Fruit fly (Drosophila melanogaster) whole organism, embryonic: ENCODE data around the gene moody.

Experiments
- CG1024 ChIP-seq: fragments of 200-800 bp; sonication (Bioruptor generic); IDR thresholded peaks from 2 replicates; pipeline ENCODE4 v1.3.6; 2022; ENCODE audit warnings: missing biosample characterization, missing genetic modification characterization
- CG10366 ChIP-seq: fragments of 200-800 bp; sonication (Bioruptor generic); IDR thresholded peaks from 2 replicates; pipeline ENCODE4 v1.3.6; 2022; ENCODE audit warnings: missing biosample characterization, missing genetic modification characterization
- CG12104 ChIP-seq: fragments of 200-800 bp; sonication (Bioruptor generic); optimal IDR thresholded peaks from 3 replicates; lab custom pipeline; 2016; ENCODE audit warnings: missing biosample characterization, missing genetic modification characterization
- CG17802 ChIP-seq: fragments of 200-800 bp; sonication (Bioruptor generic); optimal IDR thresholded peaks from 2 replicates; lab custom pipeline; 2018; ENCODE audit warnings: missing biosample characterization, mild to moderate bottlenecking, missing genetic modification characterization, moderate library complexity
- CG17829 ChIP-seq: fragments of 200-800 bp; optimal IDR thresholded peaks from 2 replicates; lab custom pipeline; 2019; ENCODE audit warnings: missing biosample characterization, mild to moderate bottlenecking, missing genetic modification characterization, moderate library complexity
- CG3065 ChIP-seq: fragments of 200-800 bp; sonication (Bioruptor generic); optimal IDR thresholded peaks from 2 replicates; lab custom pipeline; 2016; ENCODE audit warnings: missing biosample characterization, missing genetic modification characterization
- CG33557 ChIP-seq: fragments of 200-800 bp; sonication (Bioruptor generic); optimal IDR thresholded peaks from 2 replicates; lab custom pipeline; 2019; ENCODE audit warnings: missing biosample characterization, mild to moderate bottlenecking, missing genetic modification characterization, moderate library complexity
- CG4328 ChIP-seq: fragments of 200-800 bp; sonication (Bioruptor generic); optimal IDR thresholded peaks from 3 replicates; lab custom pipeline; 2017; ENCODE audit warnings: missing biosample characterization, missing genetic modification reagents, missing genetic modification characterization
- CG4854 ChIP-seq: fragments of 200-800 bp; sonication (Bioruptor generic); optimal IDR thresholded peaks from 2 replicates; lab custom pipeline; 2016; ENCODE audit warnings: missing biosample characterization, missing genetic modification characterization, inconsistent platforms
- CG5180 ChIP-seq: fragments of 200-800 bp; sonication (Bioruptor generic); optimal IDR thresholded peaks from 3 replicates; lab custom pipeline; 2017; ENCODE audit warnings: missing biosample characterization, missing genetic modification characterization, mild to moderate bottlenecking, moderate library complexity, missing genetic modification reagents
- CG6254 ChIP-seq: fragments of 200-800 bp; sonication (Bioruptor generic); optimal IDR thresholded peaks from 3 replicates; lab custom pipeline; 2017; ENCODE audit warnings: mild to moderate bottlenecking, missing biosample characterization, missing genetic modification reagents, missing genetic modification characterization
- CG6854 ChIP-seq: fragments of 200-800 bp; sonication (Bioruptor generic); optimal IDR thresholded peaks from 3 replicates; lab custom pipeline; 2017; ENCODE audit warnings: missing biosample characterization, mild to moderate bottlenecking, missing genetic modification characterization
- CG7357 ChIP-seq: fragments of 200-800 bp; sonication (Bioruptor generic); IDR thresholded peaks from 3 replicates; pipeline ENCODE4 v1.3.6; 2022; ENCODE audit warnings: missing biosample characterization, missing genetic modification characterization
- CG7786 ChIP-seq: fragments of 200-800 bp; sonication (Bioruptor generic); optimal IDR thresholded peaks from 2 replicates; lab custom pipeline; 2016; ENCODE audit warnings: missing biosample characterization, missing genetic modification characterization
- CG7963 ChIP-seq: fragments of 200-800 bp; sonication (Bioruptor generic); IDR thresholded peaks from 3 replicates; pipeline ENCODE4 v1.3.6; 2022; ENCODE audit warnings: missing biosample characterization, missing genetic modification characterization; ENCODE audit not compliant: partially characterized antibody
- CG8359 ChIP-seq: fragments of 200-800 bp; sonication (Bioruptor generic); optimal IDR thresholded peaks from 2 replicates; lab custom pipeline; 2017; ENCODE audit warnings: missing biosample characterization, mild to moderate bottlenecking, missing genetic modification characterization, borderline replicate concordance
- Camta ChIP-seq: fragments of 200-800 bp; sonication (Bioruptor generic); optimal IDR thresholded peaks from 2 replicates; lab custom pipeline; 2016; ENCODE audit warnings: missing biosample characterization, missing genetic modification characterization
- D ChIP-seq, 2 experiments: fragments of 200-800 bp in 1 of 2; fragments of >200 bp in 1 of 2; sonication (Bioruptor generic) in 1 of 2; optimal IDR thresholded peaks; 2 replicates in 1 of 2; 3 replicates in 1 of 2; lab custom pipeline; 2017; ENCODE audit warnings: mild to moderate bottlenecking in 1 of 2, missing biosample characterization in 1 of 2, missing genetic modification characterization in 1 of 2, missing genetic modification reagents in 1 of 2
- E2f2 ChIP-seq: fragments of 200-800 bp; sonication (Bioruptor generic); IDR thresholded peaks from 2 replicates; pipeline ENCODE4 v1.3.6; 2022; ENCODE audit warnings: missing biosample characterization, missing genetic modification characterization
- Ets65A ChIP-seq: fragments of 200-800 bp; sonication (Bioruptor generic); peaks from one replicate; lab custom pipeline; 2016; ENCODE audit warnings: missing biosample characterization, missing genetic modification characterization
- Fer3 ChIP-seq: fragments of 200-800 bp; sonication (Bioruptor generic); optimal IDR thresholded peaks from 2 replicates; lab custom pipeline; 2018; ENCODE audit warnings: missing biosample characterization, mild to moderate bottlenecking, missing genetic modification characterization, moderate library complexity
- HmgD ChIP-seq: fragments of 200-800 bp; sonication (Bioruptor generic); optimal IDR thresholded peaks from 3 replicates; lab custom pipeline; 2016; ENCODE audit warnings: missing biosample characterization, missing genetic modification characterization
- HmgZ ChIP-seq: fragments of 200-800 bp; sonication (Bioruptor generic); optimal IDR thresholded peaks from 2 replicates; lab custom pipeline; 2018; ENCODE audit warnings: missing biosample characterization, mild to moderate bottlenecking, missing genetic modification characterization
- Hmx ChIP-seq: fragments of 200-800 bp; sonication (Bioruptor generic); optimal IDR thresholded peaks from 2 replicates; lab custom pipeline; 2016; ENCODE audit warnings: missing biosample characterization, missing genetic modification characterization
- Jarid2 ChIP-seq: fragments of 200-800 bp; sonication (Bioruptor generic); optimal IDR thresholded peaks from 3 replicates; lab custom pipeline; 2017; ENCODE audit warnings: mild to moderate bottlenecking, missing biosample characterization, missing genetic modification reagents, missing genetic modification characterization
- MBD-R2 ChIP-seq: fragments of 200-800 bp; sonication (Bioruptor generic); IDR thresholded peaks from 2 replicates; pipeline ENCODE4 v1.3.6; 2022; ENCODE audit warnings: missing biosample characterization, missing genetic modification characterization
- Med ChIP-seq: fragments of 200-800 bp; sonication (Bioruptor generic); peaks from one replicate; lab custom pipeline; 2016; ENCODE audit warnings: missing biosample characterization, missing genetic modification characterization, mild to moderate bottlenecking, inconsistent platforms, moderate library complexity
- Myb ChIP-seq: fragments of 200-800 bp; sonication (Bioruptor generic); optimal IDR thresholded peaks from 2 replicates; lab custom pipeline; 2016; ENCODE audit warnings: missing biosample characterization, missing genetic modification characterization
- Sox100B ChIP-seq: fragments of 200-800 bp; sonication (Bioruptor generic); optimal IDR thresholded peaks from 3 replicates; lab custom pipeline; 2018; ENCODE audit warnings: missing biosample characterization, mild to moderate bottlenecking, missing genetic modification characterization
- ab ChIP-seq: fragments of 200-800 bp; sonication (Bioruptor generic); optimal IDR thresholded peaks from 2 replicates; lab custom pipeline; 2016; ENCODE audit warnings: missing biosample characterization, missing genetic modification characterization
- ac ChIP-seq: fragments of 200-800 bp; sonication (Bioruptor generic); optimal IDR thresholded peaks from 3 replicates; lab custom pipeline; 2017; ENCODE audit warnings: missing biosample characterization, mild to moderate bottlenecking, missing genetic modification characterization
- cg ChIP-seq: fragments of 200-800 bp; sonication (Bioruptor generic); optimal IDR thresholded peaks from 3 replicates; lab custom pipeline; 2019; ENCODE audit warnings: missing biosample characterization, mild to moderate bottlenecking, missing genetic modification characterization, moderate library complexity
- chinmo ChIP-seq: fragments of 200-800 bp; sonication (Bioruptor generic); IDR thresholded peaks from 4 replicates; pipeline ENCODE4 v1.3.6; 2022; ENCODE audit warnings: missing biosample characterization, missing genetic modification characterization; ENCODE audit not compliant: partially characterized antibody
- crc ChIP-seq: fragments of 200-800 bp; sonication (Bioruptor generic); optimal IDR thresholded peaks from 2 replicates; lab custom pipeline; 2016; ENCODE audit warnings: missing biosample characterization, missing genetic modification characterization
- disco-r ChIP-seq: fragments of 200-800 bp; sonication (Bioruptor generic); optimal IDR thresholded peaks from 2 replicates; lab custom pipeline; 2016; ENCODE audit warnings: missing biosample characterization, missing genetic modification characterization
- eve ChIP-seq, 2 experiments: fragments of >200 bp; optimal IDR thresholded peaks; 2 replicates each; lab custom pipeline; 2017; ENCODE audit warnings: missing biosample characterization in 2 of 2, missing genetic modification characterization in 2 of 2
- fu2 ChIP-seq: fragments of 200-800 bp; sonication (Bioruptor generic); optimal IDR thresholded peaks from 2 replicates; lab custom pipeline; 2016; ENCODE audit warnings: missing biosample characterization, missing genetic modification characterization
- gfzf ChIP-seq: fragments of 200-800 bp; sonication (Bioruptor generic); optimal IDR thresholded peaks from 2 replicates; lab custom pipeline; 2016; ENCODE audit warnings: missing biosample characterization, mild to moderate bottlenecking, missing genetic modification characterization, moderate library complexity
- ham ChIP-seq: fragments of 200-800 bp; sonication (Bioruptor generic); IDR thresholded peaks from 2 replicates; pipeline ENCODE4 v1.3.6; 2022; ENCODE audit warnings: missing biosample characterization, missing genetic modification characterization
- hbn ChIP-seq: fragments of 200-800 bp; sonication (Bioruptor generic); IDR thresholded peaks from 2 replicates; pipeline ENCODE4 v1.3.6; 2022; ENCODE audit warnings: missing biosample characterization, missing genetic modification characterization; ENCODE audit not compliant: partially characterized antibody
- hkb ChIP-seq, 2 experiments: fragments of 200-800 bp in 1 of 2; fragments of >200 bp in 1 of 2; sonication (Bioruptor generic) in 1 of 2; IDR thresholded peaks in 1 of 2; optimal IDR thresholded peaks in 1 of 2; 2 replicates each; pipeline versions ENCODE4 v1.3.6 to Lab custom; 2017 to 2022; ENCODE audit warnings: missing biosample characterization in 1 of 2, missing genetic modification characterization in 1 of 2
- inv ChIP-seq: fragments of 200-800 bp; sonication (Bioruptor generic); IDR thresholded peaks from 2 replicates; pipeline ENCODE4 v1.3.6; 2022; ENCODE audit warnings: missing biosample characterization, missing genetic modification characterization; ENCODE audit not compliant: partially characterized antibody
- jigr1 ChIP-seq: fragments of 200-800 bp; sonication (Bioruptor generic); IDR thresholded peaks from 3 replicates; pipeline ENCODE4 v1.3.6; 2022; ENCODE audit warnings: missing biosample characterization, missing genetic modification characterization
- klu ChIP-seq: fragments of 200-800 bp; sonication (Bioruptor generic); IDR thresholded peaks from 2 replicates; pipeline ENCODE4 v1.3.6; 2022; ENCODE audit warnings: missing biosample characterization, missing genetic modification characterization
- lbe ChIP-seq: fragments of 200-800 bp; sonication (Bioruptor generic); optimal IDR thresholded peaks from 2 replicates; lab custom pipeline; 2016; ENCODE audit warnings: missing biosample characterization, mild to moderate bottlenecking, missing genetic modification characterization
- psq ChIP-seq: fragments of 200-800 bp; sonication (Bioruptor generic); optimal IDR thresholded peaks from 2 replicates; lab custom pipeline; 2017; ENCODE audit warnings: missing biosample characterization, missing genetic modification characterization
- sens-2 ChIP-seq: fragments of 200-800 bp; sonication (Bioruptor generic); IDR thresholded peaks from 2 replicates; pipeline ENCODE4 v1.3.6; 2022; ENCODE audit warnings: missing biosample characterization, missing genetic modification characterization
- tin ChIP-seq: fragments of 200-800 bp; sonication (Bioruptor generic); optimal IDR thresholded peaks from 3 replicates; lab custom pipeline; 2016; ENCODE audit warnings: missing biosample characterization, missing genetic modification characterization
- tup ChIP-seq: fragments of 200-800 bp; sonication (Bioruptor generic); optimal IDR thresholded peaks from 2 replicates; lab custom pipeline; 2016; ENCODE audit warnings: missing biosample characterization, mild to moderate bottlenecking, missing genetic modification characterization, moderate library complexity

The moody gene

dm6 chrX:2094072-2094761 is 44.3 kb upstream of the moody start, which contains the start of gene csw (continued):
- peak; percentile 80 for TF ChIP-seq HmgZ
- TF ChIP-seq cg = peak; percentile 99
- no peak for TF ChIP-seq ab
- TF ChIP-seq gfzf (GFP tag; lab: Kevin White, UChicago) = peak; percentile 98
- peak; percentile 51 for TF ChIP-seq CG7786 (GFP tag; lab: Kevin White, UChicago)
- TF ChIP-seq CG7963 (GFP tag; lab: Robert Waterston, UW) = no peak
- 0 out of 2 replicates have a peak, but pooled peaks have one; percentile 16 for TF ChIP-seq inv (GFP tag; lab: Robert Waterston, UW)
- TF ChIP-seq ac (GFP tag; lab: Kevin White, UChicago) = no peak
- no peak for TF ChIP-seq CG7357 (GFP tag; lab: Robert Waterston, UW)
- TF ChIP-seq fu2 = peak; percentile 41
- no peak for TF ChIP-seq CG33557
- TF ChIP-seq klu (GFP tag; lab: Robert Waterston, UW) = no peak
- no peak for TF ChIP-seq hbn
- peak; percentile 81 for TF ChIP-seq HmgD (GFP tag; lab: Kevin White, UChicago)
- TF ChIP-seq jigr1 (GFP tag; lab: Robert Waterston, UW) = no peak
- no peak for TF ChIP-seq CG17802 (tag; lab: Kevin White, UChicago)
- TF ChIP-seq lbe = no peak
- peak; percentile 19 for TF ChIP-seq Fer3 (tag; lab: Kevin White, UChicago)
- TF ChIP-seq Hmx (GFP tag; lab: Kevin White, UChicago) = no peak
- no peak for TF ChIP-seq eve (GFP tag; optimal IDR thresholded peaks at IDR 0.05; lab: Kevin White, UChicago)
- peak; percentile 32 for TF ChIP-seq disco-r (GFP tag; lab: Kevin White, UChicago)
- no peak for TF ChIP-seq Jarid2 (GFP tag; lab: Kevin White, UChicago)
- TF ChIP-seq CG10366 (GFP tag; lab: Robert Waterston, UW) = peak; percentile 34
- TF ChIP-seq MBD-R2 (GFP tag; lab: Robert Waterston, UW) = peak; percentile 69
- TF ChIP-seq ham (GFP tag; lab: Robert Waterston, UW) = no peak
- no peak for TF ChIP-seq CG17829 (tag; lab: Kevin White, UChicago)
- no peak for TF ChIP-seq Sox100B (GFP tag; lab: Kevin White, UChicago)
- TF ChIP-seq CG6254 (GFP tag; lab: Kevin White, UChicago) = peak; percentile 20
- no peak for TF ChIP-seq D (optimal IDR thresholded peaks at IDR 0.05; lab: Kevin White, UChicago)
- TF ChIP-seq D (GFP tag; optimal IDR thresholded peaks at IDR 0.05; lab: Kevin White, UChicago) = no peak
- peak; percentile 12 for TF ChIP-seq Camta
- no peak for TF ChIP-seq CG4328 (GFP tag; lab: Kevin White, UChicago)
- TF ChIP-seq CG4854 (GFP tag; lab: Kevin White, UChicago) = peak; percentile 7
- TF ChIP-seq tup (GFP tag; lab: Kevin White, UChicago) = no peak
- peak; percentile 90 for TF ChIP-seq Ets65A
- peak; percentile 18 for TF ChIP-seq tin (GFP tag; lab: Kevin White, UChicago)
- no peak for TF ChIP-seq CG8359
- TF ChIP-seq CG1024 = no peak
- TF ChIP-seq Med (GFP tag; lab: Kevin White, UChicago) = peak; percentile 96
- TF ChIP-seq E2f2 (GFP tag; lab: Robert Waterston, UW) = peak; percentile 83
- TF ChIP-seq CG3065 = no peak
- no peak for TF ChIP-seq CG5180 (GFP tag; lab: Kevin White, UChicago)
- TF ChIP-seq Myb (GFP tag; lab: Kevin White, UChicago) = peak; percentile 100
- no peak for TF ChIP-seq CG6854 (GFP tag; lab: Kevin White, UChicago)
- TF ChIP-seq crc (GFP tag; lab: Kevin White, UChicago) = no peak
- TF ChIP-seq sens-2 (GFP tag; lab: Robert Waterston, UW) = no peak
- TF ChIP-seq hkb (optimal IDR thresholded peaks at IDR 0.05; lab: Kevin White, UChicago) = peak; percentile 53
- TF ChIP-seq hkb (GFP tag; IDR thresholded peaks at IDR 0.05; lab: Robert Waterston, UW) = no peak
- TF ChIP-seq chinmo = 0 out of 4 replicates have a peak, but pooled peaks have one; percentile 23
- no peak for TF ChIP-seq psq
- no peak for TF ChIP-seq CG12104
